Fruit fly (Drosophila melanogaster): Measurements from ENCODE around the gene MetRS-m.
A peak's percentile ranks its signal among the peaks of the same experiment; 100 is the strongest.

MetRS-m gene

dm6 chr3R:14298078-14298896 is 38.5 kb upstream of the MetRS-m start:
- TF ChIP-seq Snoo (tag; optimal IDR thresholded peaks at IDR 0.05) (no peak), D1 (tag; optimal IDR thresholded peaks at IDR 0.05) (no peak), EcR (GFP tag; optimal IDR thresholded peaks at IDR 0.05) (peak; percentile 6), Ets98B (GFP tag; IDR thresholded peaks at IDR 0.05) (peak; percentile 49), rn (GFP tag; IDR thresholded peaks at IDR 0.05) (no peak), CG17806 (tag; optimal IDR thresholded peaks at IDR 0.05) (no peak), CG9948 (tag; optimal IDR thresholded peaks at IDR 0.05) (no peak), CG14655 (GFP tag; optimal IDR thresholded peaks at IDR 0.05) (no peak), Pif1A (GFP tag; optimal IDR thresholded peaks at IDR 0.05) (no peak), CG8301 (tag; optimal IDR thresholded peaks at IDR 0.05) (no peak), CG34367 (tag; optimal IDR thresholded peaks at IDR 0.05) (no peak), CG8159 (tag; optimal IDR thresholded peaks at IDR 0.05) (no peak), CG4496 (GFP tag; IDR thresholded peaks at IDR 0.05) (peak; percentile 62; the same call in 1 of the 3 replicates), CG15710 (tag; optimal IDR thresholded peaks at IDR 0.05) (no peak), CG13204 (GFP tag; optimal IDR thresholded peaks at IDR 0.05) (no peak), CG12605 (GFP tag; IDR thresholded peaks at IDR 0.05) (no peak), Pif1B (GFP tag; optimal IDR thresholded peaks at IDR 0.05) (no peak), fd96Ca (GFP tag; IDR thresholded peaks at IDR 0.05) (0 out of 3 replicates have a peak, but pooled peaks have one; percentile 17), CG10348 (GFP tag; IDR thresholded peaks at IDR 0.05) (no peak), CG32121 (GFP tag; IDR thresholded peaks at IDR 0.05) (no peak), gl (tag; optimal IDR thresholded peaks at IDR 0.05) (no peak)

- no peak for TF ChIP-seq CG12605 (GFP tag; IDR thresholded peaks at IDR 0.05)
- TF ChIP-seq fd96Ca (GFP tag; IDR thresholded peaks at IDR 0.05): 0 out of 3 replicates have a peak, but pooled peaks have one; percentile 13
- no peak for TF ChIP-seq CG8159 (tag; optimal IDR thresholded peaks at IDR 0.05)
Measured at dm6 chr3R:14297489-14297888, 37.7 kb upstream of the MetRS-m start.

dm6 chr3R:14296700-14297099 is 36.9 kb upstream of the MetRS-m start:
- TF ChIP-seq rn (GFP tag; IDR thresholded peaks at IDR 0.05): no peak
- no peak for TF ChIP-seq CG8301 (tag; optimal IDR thresholded peaks at IDR 0.05)
- TF ChIP-seq gl (tag; optimal IDR thresholded peaks at IDR 0.05): no peak
- no peak for TF ChIP-seq Pif1B (GFP tag; optimal IDR thresholded peaks at IDR 0.05)
- TF ChIP-seq EcR (GFP tag; optimal IDR thresholded peaks at IDR 0.05): peak; percentile 71
- no peak for TF ChIP-seq CG8159 (tag; optimal IDR thresholded peaks at IDR 0.05)

- TF ChIP-seq CG15710 (tag; optimal IDR thresholded peaks at IDR 0.05) (no peak), Pif1B (GFP tag; optimal IDR thresholded peaks at IDR 0.05) (no peak), EcR (GFP tag; optimal IDR thresholded peaks at IDR 0.05) (no peak), CG8159 (tag; optimal IDR thresholded peaks at IDR 0.05) (no peak), rn (GFP tag; IDR thresholded peaks at IDR 0.05) (no peak), CG10348 (GFP tag; IDR thresholded peaks at IDR 0.05) (no peak), CG9948 (tag; optimal IDR thresholded peaks at IDR 0.05) (no peak)
Measured at dm6 chr3R:14296126-14296525, 36.3 kb upstream of the MetRS-m start.

- no peak for TF ChIP-seq CG8301 (tag; optimal IDR thresholded peaks at IDR 0.05)
- TF ChIP-seq CG4496 (GFP tag; IDR thresholded peaks at IDR 0.05): no peak
Measured at dm6 chr3R:14294397-14295018, 34.7 kb upstream of the MetRS-m start.

- TF ChIP-seq CG14655 (GFP tag; optimal IDR thresholded peaks at IDR 0.05) (peak; percentile 80), CG17806 (tag; optimal IDR thresholded peaks at IDR 0.05) (peak; percentile 49), CG12605 (GFP tag; IDR thresholded peaks at IDR 0.05) (0 out of 2 replicates have a peak, but pooled peaks have one; percentile 19), D1 (tag; optimal IDR thresholded peaks at IDR 0.05) (no peak), CG10348 (GFP tag; IDR thresholded peaks at IDR 0.05) (no peak), fd96Ca (GFP tag; IDR thresholded peaks at IDR 0.05) (no peak), Pif1A (GFP tag; optimal IDR thresholded peaks at IDR 0.05) (no peak), CG8159 (tag; optimal IDR thresholded peaks at IDR 0.05) (peak; percentile 74), EcR (GFP tag; optimal IDR thresholded peaks at IDR 0.05) (no peak), CG8301 (tag; optimal IDR thresholded peaks at IDR 0.05) (peak; percentile 57), rn (GFP tag; IDR thresholded peaks at IDR 0.05) (no peak), Snoo (tag; optimal IDR thresholded peaks at IDR 0.05) (peak; percentile 32), CG4496 (GFP tag; IDR thresholded peaks at IDR 0.05) (peak; percentile 30; the same call in 1 of the 3 replicates), CG34367 (tag; optimal IDR thresholded peaks at IDR 0.05) (peak; percentile 45), Ets98B (GFP tag; IDR thresholded peaks at IDR 0.05) (no peak), CG15710 (tag; optimal IDR thresholded peaks at IDR 0.05) (peak; percentile 54), gl (tag; optimal IDR thresholded peaks at IDR 0.05) (no peak), CG9948 (tag; optimal IDR thresholded peaks at IDR 0.05) (peak; percentile 72), CG13204 (GFP tag; optimal IDR thresholded peaks at IDR 0.05) (no peak), CG32121 (GFP tag; IDR thresholded peaks at IDR 0.05) (peak; percentile 37; the same call in 1 of the 2 replicates), Pif1B (GFP tag; optimal IDR thresholded peaks at IDR 0.05) (no peak)
Measured at dm6 chr3R:14292307-14292711, 32.5 kb upstream of the MetRS-m start.
